Fruit fly (Drosophila melanogaster) whole organism, pupa: ENCODE data around the gene Cyfip.

Source experiments
- CG10348 ChIP-seq: fragments of 200-800 bp; sonication (Bioruptor generic); IDR thresholded peaks from 2 replicates; pipeline ENCODE4 v1.3.6; 2022; ENCODE audit warnings: missing biosample characterization, missing genetic modification characterization
- CG12605 ChIP-seq: fragments of 200-800 bp; sonication (Bioruptor generic); IDR thresholded peaks from 2 replicates; pipeline ENCODE4 v1.3.6; 2022; ENCODE audit warnings: missing biosample characterization, missing genetic modification characterization
- CG13204 ChIP-seq: fragments of 200-800 bp; sonication (Bioruptor generic); optimal IDR thresholded peaks from 2 replicates; lab custom pipeline; 2018; ENCODE audit warnings: missing biosample characterization, mild to moderate bottlenecking, missing genetic modification characterization, moderate library complexity
- CG14655 ChIP-seq: fragments of 200-800 bp; sonication (Bioruptor generic); optimal IDR thresholded peaks from 3 replicates; lab custom pipeline; 2017; ENCODE audit warnings: mild to moderate bottlenecking, missing biosample characterization, missing genetic modification reagents, missing genetic modification characterization
- CG15710 ChIP-seq: fragments of 200-800 bp; sonication (Bioruptor generic); optimal IDR thresholded peaks from 2 replicates; lab custom pipeline; 2018; ENCODE audit warnings: missing biosample characterization, mild to moderate bottlenecking, missing genetic modification characterization, moderate library complexity
- CG17806 ChIP-seq: fragments of 200-800 bp; sonication (Bioruptor generic); optimal IDR thresholded peaks from 2 replicates; lab custom pipeline; 2018; ENCODE audit warnings: missing biosample characterization, mild to moderate bottlenecking, missing genetic modification characterization, moderate library complexity
- CG32121 ChIP-seq: fragments of 200-800 bp; sonication (Bioruptor generic); IDR thresholded peaks from 2 replicates; pipeline ENCODE4 v1.3.6; 2022; ENCODE audit warnings: missing biosample characterization, missing genetic modification characterization
- CG34367 ChIP-seq: fragments of 200-800 bp; sonication (Bioruptor generic); optimal IDR thresholded peaks from 2 replicates; lab custom pipeline; 2018; ENCODE audit warnings: missing biosample characterization, mild to moderate bottlenecking, missing genetic modification characterization
- CG4496 ChIP-seq: fragments of 200-800 bp; sonication (Bioruptor generic); IDR thresholded peaks from 3 replicates; pipeline ENCODE4 v1.3.6; 2022; ENCODE audit warnings: missing biosample characterization, missing genetic modification characterization
- CG8159 ChIP-seq: fragments of 200-800 bp; sonication (Bioruptor generic); optimal IDR thresholded peaks from 3 replicates; lab custom pipeline; 2018; ENCODE audit warnings: missing biosample characterization, mild to moderate bottlenecking, missing genetic modification characterization, moderate library complexity
- CG8301 ChIP-seq: fragments of 200-800 bp; sonication (Bioruptor generic); optimal IDR thresholded peaks from 2 replicates; lab custom pipeline; 2018; ENCODE audit warnings: missing biosample characterization, mild to moderate bottlenecking, missing genetic modification characterization
- CG9948 ChIP-seq: fragments of 200-800 bp; sonication (Bioruptor generic); optimal IDR thresholded peaks from 2 replicates; lab custom pipeline; 2018; ENCODE audit warnings: missing biosample characterization, mild to moderate bottlenecking, missing genetic modification characterization, moderate library complexity
- D1 ChIP-seq: fragments of 200-800 bp; sonication (Bioruptor generic); optimal IDR thresholded peaks from 2 replicates; lab custom pipeline; 2018; ENCODE audit warnings: missing biosample characterization, mild to moderate bottlenecking, missing genetic modification characterization, moderate library complexity
- EcR ChIP-seq: fragments of 200-800 bp; sonication (Bioruptor generic); optimal IDR thresholded peaks from 3 replicates; lab custom pipeline; 2019; ENCODE audit warnings: missing biosample characterization, missing genetic modification characterization, mild to moderate bottlenecking, moderate library complexity, missing genetic modification reagents
- Ets98B ChIP-seq: fragments of 200-800 bp; sonication (Bioruptor generic); IDR thresholded peaks from 2 replicates; pipeline ENCODE4 v1.3.6; 2022; ENCODE audit warnings: missing biosample characterization, missing genetic modification characterization
- Pif1A ChIP-seq: fragments of 200-800 bp; sonication (Bioruptor generic); optimal IDR thresholded peaks from 3 replicates; lab custom pipeline; 2016; ENCODE audit warnings: missing biosample characterization, missing genetic modification characterization
- Pif1B ChIP-seq: fragments of 200-800 bp; sonication (Bioruptor generic); optimal IDR thresholded peaks from 3 replicates; lab custom pipeline; 2016; ENCODE audit warnings: missing biosample characterization, missing genetic modification characterization
- Snoo ChIP-seq: fragments of 200-800 bp; sonication (Bioruptor generic); optimal IDR thresholded peaks from 3 replicates; lab custom pipeline; 2017; ENCODE audit warnings: missing biosample characterization, mild to moderate bottlenecking, missing genetic modification characterization, inconsistent platforms
- fd96Ca ChIP-seq: fragments of 200-800 bp; sonication (Bioruptor generic); IDR thresholded peaks from 3 replicates; pipeline ENCODE4 v1.3.6; 2022; ENCODE audit warnings: missing biosample characterization, missing genetic modification characterization
- gl ChIP-seq: fragments of 200-800 bp; sonication (Bioruptor generic); optimal IDR thresholded peaks from 2 replicates; lab custom pipeline; 2018; ENCODE audit warnings: missing biosample characterization, mild to moderate bottlenecking, missing genetic modification characterization
- rn ChIP-seq: fragments of 200-800 bp; sonication (Bioruptor generic); IDR thresholded peaks from 2 replicates; pipeline ENCODE4 v1.3.6; 2022; ENCODE audit warnings: missing biosample characterization, missing genetic modification characterization

Gene Cyfip

DNA sequence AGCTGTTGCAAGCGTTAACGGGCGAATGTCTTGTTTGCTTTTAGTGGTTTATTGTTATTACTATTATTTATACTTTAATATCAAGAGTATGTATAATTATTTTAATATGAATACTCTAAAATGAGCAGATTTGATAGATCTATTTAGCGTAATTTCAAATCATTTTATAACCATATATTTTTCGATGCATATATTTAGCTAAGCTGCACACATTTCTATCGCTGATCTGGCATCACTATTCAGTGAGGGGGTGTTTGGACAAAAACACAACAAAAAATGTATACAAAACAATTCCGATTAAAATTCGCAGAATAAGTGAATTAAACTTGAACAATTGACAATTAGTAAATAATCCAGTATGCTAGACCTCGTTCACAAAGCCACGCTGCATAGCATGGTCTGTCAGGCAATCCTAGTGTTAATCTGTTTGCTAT lies 17.9 kb downstream of the Cyfip start, which contains the start of the genes Trs33 and Tmtc4:
Trs33 (minus strand) TSS at position 3 of the 434 bp plus-strand sequence.
Tmtc4 (plus strand) TSS at position 233 of the 434 bp plus-strand sequence.
- peak; percentile 9 for TF ChIP-seq EcR (GFP tag; lab: Kevin White, UChicago)
- TF ChIP-seq CG32121 (GFP tag; lab: Robert Waterston, UW): 0 out of 2 replicates have a peak, but pooled peaks have one; percentile 13
- TF ChIP-seq Pif1A: no peak
- TF ChIP-seq CG15710 (tag; lab: Kevin White, UChicago): peak; percentile 39
- peak; percentile 28 for TF ChIP-seq Snoo (tag; lab: Kevin White, UChicago)
- TF ChIP-seq CG8159 (tag; lab: Kevin White, UChicago): no peak
- TF ChIP-seq CG10348: no peak
- peak; percentile 15 for TF ChIP-seq CG17806
- no peak for TF ChIP-seq CG14655 (GFP tag; lab: Kevin White, UChicago)
- peak; percentile 6 for TF ChIP-seq CG9948
- no peak for TF ChIP-seq fd96Ca (GFP tag; lab: Robert Waterston, UW)

DNA sequence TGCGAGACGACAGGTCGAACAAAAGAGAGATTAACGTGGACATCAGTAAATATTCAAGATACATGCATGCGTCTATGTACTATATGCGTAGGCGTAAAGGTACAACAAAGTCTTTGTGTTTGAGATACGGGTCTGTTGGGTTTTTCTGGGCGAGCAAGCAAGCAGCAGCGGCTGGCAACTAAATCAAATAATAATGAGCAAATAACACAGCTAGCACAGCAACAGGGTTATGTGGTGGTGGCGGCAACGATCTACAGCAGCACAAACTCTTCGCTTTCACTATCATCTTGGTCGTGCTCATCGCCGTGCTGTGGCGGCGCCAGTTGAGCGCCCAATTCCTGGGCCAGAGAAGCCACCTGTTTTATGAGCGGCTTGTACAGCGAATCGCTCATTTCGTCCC lies 21.0 kb downstream of the Cyfip start:
- no peak for TF ChIP-seq CG12605 (GFP tag; lab: Robert Waterston, UW)
- TF ChIP-seq CG14655 (GFP tag; lab: Kevin White, UChicago): no peak
- TF ChIP-seq CG13204 (GFP tag; lab: Kevin White, UChicago): no peak
- TF ChIP-seq CG8301 (tag; lab: Kevin White, UChicago): no peak
- no peak for TF ChIP-seq CG8159 (tag; lab: Kevin White, UChicago)
- no peak for TF ChIP-seq CG17806
- TF ChIP-seq Pif1A: no peak
- no peak for TF ChIP-seq D1 (tag; lab: Kevin White, UChicago)
- no peak for TF ChIP-seq Pif1B (GFP tag; lab: Kevin White, UChicago)

DNA sequence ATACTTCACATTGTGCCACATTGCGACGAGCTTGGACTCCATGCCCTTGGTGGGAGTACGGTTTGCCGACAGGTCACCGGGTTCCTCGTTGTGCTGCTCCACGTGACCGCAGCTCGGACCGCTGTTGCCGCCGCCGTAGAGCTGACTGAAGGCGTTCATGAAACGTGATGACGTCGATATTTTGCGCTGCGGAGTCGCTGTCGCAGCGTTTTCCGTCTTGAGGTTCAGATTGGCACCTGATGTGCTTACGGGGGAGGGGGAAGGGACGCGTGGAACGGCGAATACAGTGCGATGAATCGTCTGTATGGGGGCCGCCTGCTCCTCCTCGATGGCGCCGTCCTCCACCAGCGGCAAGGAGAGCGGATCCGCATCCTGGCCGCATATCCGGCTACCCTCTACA lies 23.1 kb downstream of the Cyfip start:
- no peak for TF ChIP-seq rn (GFP tag; lab: Robert Waterston, UW)
- TF ChIP-seq CG10348: no peak
- no peak for TF ChIP-seq CG8159 (tag; lab: Kevin White, UChicago)
- no peak for TF ChIP-seq Ets98B (GFP tag; lab: Robert Waterston, UW)
- TF ChIP-seq CG12605 (GFP tag; lab: Robert Waterston, UW): no peak
- TF ChIP-seq Snoo (tag; lab: Kevin White, UChicago): no peak
- TF ChIP-seq CG32121 (GFP tag; lab: Robert Waterston, UW): no peak
- TF ChIP-seq EcR (GFP tag; lab: Kevin White, UChicago): no peak

DNA sequence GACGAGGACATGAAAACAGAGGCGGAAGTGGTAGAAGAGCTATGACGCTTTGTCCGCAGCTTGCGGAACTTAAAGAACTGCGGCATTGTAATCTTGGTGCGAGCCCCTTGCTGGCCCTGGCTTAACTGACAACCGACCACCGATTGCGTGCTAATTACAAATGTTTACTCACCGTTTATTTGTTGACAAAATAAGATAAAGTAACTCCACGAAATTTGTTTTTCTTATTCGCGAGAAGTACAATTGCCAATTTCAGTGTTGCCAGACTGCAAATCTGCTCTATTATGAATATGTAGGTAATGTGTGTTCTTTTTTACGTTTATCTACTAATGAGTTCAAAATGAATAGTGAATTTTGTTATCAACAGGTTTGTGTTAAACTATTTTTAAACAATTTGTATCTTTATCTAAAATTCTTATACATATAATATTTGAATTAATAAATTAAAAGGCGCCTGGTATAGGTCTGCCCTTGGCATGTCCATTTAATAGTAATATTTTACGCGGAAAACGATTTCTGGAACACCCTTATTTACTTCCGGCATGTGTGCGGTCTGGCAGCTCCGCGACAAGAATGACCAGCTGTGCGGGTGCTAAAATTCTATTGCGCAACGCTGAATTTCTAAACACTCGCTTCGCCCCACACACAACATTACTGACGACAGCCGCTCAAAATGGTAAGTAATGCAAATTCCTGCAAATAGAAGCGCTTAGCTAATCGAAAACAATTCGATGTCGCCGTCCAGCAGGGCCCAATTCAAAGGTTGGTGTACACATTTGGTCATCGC lies 23.8 kb downstream of the Cyfip start, which contains the start of the genes Atg4b and Hibch:
Atg4b (minus strand) TSS at position 280 of the 787 bp plus-strand sequence.
Hibch (plus strand) TSS at position 585 of the 787 bp plus-strand sequence.
- TF ChIP-seq gl (tag; lab: Kevin White, UChicago): peak; percentile 55
- TF ChIP-seq CG34367 (tag; lab: Kevin White, UChicago): peak; percentile 68
- TF ChIP-seq CG17806: peak; percentile 83
- TF ChIP-seq Pif1B (GFP tag; lab: Kevin White, UChicago): no peak
- TF ChIP-seq EcR (GFP tag; lab: Kevin White, UChicago): peak; percentile 17
- TF ChIP-seq Snoo (tag; lab: Kevin White, UChicago): peak; percentile 63
- peak; percentile 75; the same call in 2 of the 3 replicates for TF ChIP-seq fd96Ca (GFP tag; lab: Robert Waterston, UW)
- TF ChIP-seq CG10348: 0 out of 2 replicates have a peak, but pooled peaks have one; percentile 20
- 0 out of 2 replicates have a peak, but pooled peaks have one; percentile 26 for TF ChIP-seq CG12605 (GFP tag; lab: Robert Waterston, UW)
- peak; percentile 46; the same call in 1 of the 2 replicates for TF ChIP-seq rn (GFP tag; lab: Robert Waterston, UW)
- TF ChIP-seq Pif1A: no peak
- peak; percentile 81 for TF ChIP-seq CG4496
- TF ChIP-seq CG14655 (GFP tag; lab: Kevin White, UChicago): no peak
- no peak for TF ChIP-seq CG8301 (tag; lab: Kevin White, UChicago)
- TF ChIP-seq Ets98B (GFP tag; lab: Robert Waterston, UW): peak; percentile 75
- TF ChIP-seq CG9948: peak; percentile 77
- peak; percentile 72 for TF ChIP-seq CG32121 (GFP tag; lab: Robert Waterston, UW)
- peak; percentile 89 for TF ChIP-seq CG8159 (tag; lab: Kevin White, UChicago)
- TF ChIP-seq CG15710 (tag; lab: Kevin White, UChicago): peak; percentile 84
- no peak for TF ChIP-seq CG13204 (GFP tag; lab: Kevin White, UChicago)
- TF ChIP-seq D1 (tag; lab: Kevin White, UChicago): no peak

DNA sequence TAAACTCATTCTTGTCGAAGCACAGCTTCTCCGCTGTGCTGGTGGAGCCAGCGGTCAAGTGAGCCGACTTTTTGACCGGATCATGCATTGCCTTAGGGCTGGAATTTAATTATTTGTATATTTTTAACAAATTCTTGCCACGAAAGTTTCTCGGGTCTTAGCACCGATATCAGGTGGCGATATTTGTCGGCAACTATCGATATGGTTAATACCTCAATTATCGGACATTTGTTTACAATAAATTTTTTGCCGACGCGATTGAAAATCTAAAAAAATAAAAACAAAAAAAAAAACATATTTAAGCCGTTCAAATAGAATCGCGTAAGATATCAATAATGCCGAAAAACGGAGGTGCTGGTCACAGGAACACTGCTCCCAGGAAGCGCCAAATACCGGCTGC lies 28.4 kb downstream of the Cyfip start, which contains the start of the genes Cog2 and Trax:
Cog2 (minus strand) TSS at position 168 of the 400 bp plus-strand sequence.
Trax (plus strand) TSS at position 203 of the 400 bp plus-strand sequence.
- TF ChIP-seq rn (GFP tag; lab: Robert Waterston, UW) (no peak), CG32121 (GFP tag; lab: Robert Waterston, UW) (peak; percentile 19; the same call in 1 of the 2 replicates)
- TF ChIP-seq, all 21 proteins: peak for 1

DNA sequence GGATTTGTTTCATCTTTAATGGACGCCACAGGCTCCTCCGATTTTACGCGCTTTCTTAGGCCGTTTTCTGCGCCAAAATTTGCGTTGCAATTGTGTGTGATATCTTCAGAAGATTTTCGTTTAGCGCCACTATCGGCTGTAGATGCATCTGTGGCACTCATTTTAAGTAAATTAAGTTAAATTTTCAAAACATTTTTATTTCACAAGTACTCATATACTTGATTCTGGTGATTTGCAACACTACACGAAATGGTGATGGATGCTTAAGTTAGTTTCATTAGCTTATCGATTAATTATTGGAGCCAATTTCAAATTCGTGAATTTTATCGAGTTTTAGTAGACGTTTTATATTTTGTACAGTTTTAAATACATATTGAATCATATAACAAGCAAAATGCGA lies 30.5 kb downstream of the Cyfip start, which contains the start of gene CG6171:
CG6171 (minus strand) TSS at position 250 of the 400 bp plus-strand sequence.
- TF ChIP-seq CG15710 (tag; lab: Kevin White, UChicago) (no peak), CG14655 (GFP tag; lab: Kevin White, UChicago) (no peak), CG9948 (no peak), CG10348 (no peak)
- TF ChIP-seq, all 21 proteins: peak for 0
